Fruit fly (Drosophila melanogaster): ENCODE measurements around the gene CAHbeta.

Gene CAHbeta

dm6 chr3R:8954515-8955358 lies 25.9 kb upstream of the CAHbeta start:
- TF ChIP-seq CTCF (optimal IDR thresholded peaks at IDR 0.05): no peak
- no peak for TF ChIP-seq CG8478 (optimal IDR thresholded peaks at IDR 0.05)

dm6 chr3R:8955359-8955820 lies 25.3 kb upstream of the CAHbeta start:
- no peak for TF ChIP-seq CG8478 (optimal IDR thresholded peaks at IDR 0.05)
- TF ChIP-seq CTCF (optimal IDR thresholded peaks at IDR 0.05): no peak

dm6 chr3R:8956333-8956732 lies 24.3 kb upstream of the CAHbeta start:
- TF ChIP-seq CG8478 (optimal IDR thresholded peaks at IDR 0.05) (no peak), CTCF (optimal IDR thresholded peaks at IDR 0.05) (no peak)

dm6 chr3R:8957739-8958138 lies 22.9 kb upstream of the CAHbeta start:
- TF ChIP-seq CG8478 (optimal IDR thresholded peaks at IDR 0.05): no peak
- TF ChIP-seq CTCF (optimal IDR thresholded peaks at IDR 0.05): no peak

- TF ChIP-seq CTCF (optimal IDR thresholded peaks at IDR 0.05) (no peak), CG8478 (optimal IDR thresholded peaks at IDR 0.05) (no peak)
These were observed 22.4 kb upstream of the CAHbeta start for dm6 chr3R:8958300-8958699.

dm6 chr3R:8959153-8959552 lies 21.5 kb upstream of the CAHbeta start:
- TF ChIP-seq CTCF (optimal IDR thresholded peaks at IDR 0.05): no peak
- TF ChIP-seq CG8478 (optimal IDR thresholded peaks at IDR 0.05): no peak

- TF ChIP-seq CTCF (optimal IDR thresholded peaks at IDR 0.05) (no peak), CG8478 (optimal IDR thresholded peaks at IDR 0.05) (no peak)
These were observed 20.3 kb upstream of the CAHbeta start for dm6 chr3R:8960329-8960728.

- TF ChIP-seq CTCF (optimal IDR thresholded peaks at IDR 0.05) (no peak), CG8478 (optimal IDR thresholded peaks at IDR 0.05) (no peak)
These were observed 17.6 kb upstream of the CAHbeta start, which contains the start of gene ich for dm6 chr3R:8962860-8963755. TSS of gene ich (minus strand) at chr3R:8963037.

DNA sequence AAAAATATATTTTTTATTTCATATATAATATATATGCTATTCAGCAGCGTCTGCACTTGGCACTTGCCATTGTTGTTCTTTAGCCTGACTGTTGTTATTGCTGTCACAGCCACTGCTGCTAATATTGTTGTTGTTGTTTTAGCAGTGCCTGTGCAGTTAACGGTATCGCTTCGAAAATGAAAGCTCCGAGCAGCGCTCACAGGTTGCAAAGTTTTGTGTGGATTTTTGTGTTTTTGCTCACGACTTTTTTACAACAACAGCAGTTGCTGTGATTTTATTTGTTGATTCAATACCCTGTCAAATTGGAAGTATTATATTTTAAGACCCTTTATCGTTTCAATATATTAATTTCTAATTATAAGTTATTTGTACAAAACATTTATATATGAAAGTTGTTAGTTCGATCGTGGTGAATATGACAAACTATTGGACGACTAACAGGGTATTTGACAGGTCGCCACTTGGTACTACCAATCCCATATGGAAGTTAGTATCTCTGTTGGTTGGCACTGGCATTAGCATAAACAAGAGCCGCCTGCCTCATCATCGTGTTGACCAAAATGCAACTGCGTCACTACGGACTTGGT lies 16.8 kb upstream of the CAHbeta start:
- no peak for TF ChIP-seq CTCF (optimal IDR thresholded peaks at IDR 0.05)
- no peak for TF ChIP-seq CG8478 (optimal IDR thresholded peaks at IDR 0.05)

- no peak for TF ChIP-seq CTCF (optimal IDR thresholded peaks at IDR 0.05)
- no peak for TF ChIP-seq CG8478 (optimal IDR thresholded peaks at IDR 0.05)
These were observed 15.1 kb upstream of the CAHbeta start for dm6 chr3R:8965546-8965945.

- TF ChIP-seq CG8478 (optimal IDR thresholded peaks at IDR 0.05): no peak
- TF ChIP-seq CTCF (optimal IDR thresholded peaks at IDR 0.05): no peak
These were observed 14.1 kb upstream of the CAHbeta start for dm6 chr3R:8966598-8966997.

- no peak for TF ChIP-seq CG8478 (optimal IDR thresholded peaks at IDR 0.05)
- no peak for TF ChIP-seq CTCF (optimal IDR thresholded peaks at IDR 0.05)
These were observed 11.8 kb upstream of the CAHbeta start for dm6 chr3R:8968837-8969236.

dm6 chr3R:8969301-8969925 lies 11.2 kb upstream of the CAHbeta start:
- no peak for TF ChIP-seq CTCF (optimal IDR thresholded peaks at IDR 0.05)
- no peak for TF ChIP-seq CG8478 (optimal IDR thresholded peaks at IDR 0.05)

DNA sequence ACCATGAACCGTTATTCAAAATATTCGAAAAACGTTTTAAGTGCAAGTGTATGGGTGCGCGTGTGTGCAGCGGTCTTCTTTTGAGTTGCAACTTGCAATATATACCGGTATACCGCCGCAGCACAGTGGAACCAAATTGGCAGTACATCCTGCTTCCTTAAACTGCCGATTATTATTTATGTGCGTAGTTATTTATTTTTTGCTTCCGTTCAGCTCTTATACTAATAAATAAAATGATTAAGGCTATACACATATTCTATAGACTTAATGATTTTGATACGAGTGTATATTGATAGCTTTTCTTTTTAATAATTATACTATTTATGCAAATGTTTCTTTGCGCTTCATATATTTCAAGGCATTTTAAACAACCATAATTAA lies 10.7 kb upstream of the CAHbeta start:
- no peak for TF ChIP-seq CTCF (optimal IDR thresholded peaks at IDR 0.05)
- TF ChIP-seq CG8478 (optimal IDR thresholded peaks at IDR 0.05): no peak

DNA sequence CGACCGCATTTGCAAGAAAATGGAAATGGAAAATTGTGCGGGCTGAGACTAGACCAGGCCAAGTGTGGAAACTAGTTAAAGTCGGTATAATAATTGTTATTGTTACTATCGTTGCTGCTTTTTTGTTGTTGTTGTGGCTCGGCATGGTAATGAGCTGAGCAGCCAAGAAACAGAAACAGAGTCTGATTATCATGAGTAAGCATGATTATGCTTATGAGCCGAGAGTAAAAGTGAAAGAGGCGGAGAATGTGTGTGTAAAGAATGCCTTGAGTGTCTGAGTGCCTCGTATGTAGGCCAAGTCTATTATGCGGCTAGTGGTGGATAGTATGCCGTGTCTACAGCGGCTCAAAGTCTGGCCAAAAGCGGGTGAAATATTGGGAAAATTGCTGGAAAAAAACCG lies 10.0 kb upstream of the CAHbeta start:
- TF ChIP-seq CTCF (optimal IDR thresholded peaks at IDR 0.05) (no peak), CG8478 (optimal IDR thresholded peaks at IDR 0.05) (no peak)
